Worm (Caenorhabditis elegans): ENCODE data around the gene ZC262.2.

ZC262.2 gene

ce11 chrIII:8356407-8356881, 24.6 kb downstream of the ZC262.2 start (continued):
- no peak for TF ChIP-seq F23B12.7 (tag; optimal IDR thresholded peaks at IDR 0.05; ENCODE audit: insufficient read depth)
- no peak for TF ChIP-seq B0261.1 (tag; optimal IDR thresholded peaks at IDR 0.05)
- no peak for TF ChIP-seq snpc-4 (GFP tag; optimal IDR thresholded peaks at IDR 0.05)
- peak in 3 of 4 experiments; percentile 5 to 46 (median 39) for TF ChIP-seq snpc-4 (tag; optimal IDR thresholded peaks at IDR 0.05)
- TF ChIP-seq atf-7 (tag; optimal IDR thresholded peaks at IDR 0.05) = no peak
- TF ChIP-seq gei-17 (GFP tag; optimal IDR thresholded peaks at IDR 0.05) = peak; percentile 8
- peak; percentile 31 for TF ChIP-seq dpl-1 (GFP tag; optimal IDR thresholded peaks at IDR 0.05)
- no peak for TF ChIP-seq hrde-1 (tag; optimal IDR thresholded peaks at IDR 0.05; ENCODE audit: borderline replicate concordance)
- TF ChIP-seq attf-6 (GFP tag; IDR thresholded peaks at IDR 0.05) = no peak
- TF ChIP-seq lsl-1 (GFP tag; optimal IDR thresholded peaks at IDR 0.05) = no peak
- peak; percentile 65; the same call in 1 of the 2 replicates for TF ChIP-seq ekl-4 (GFP tag; IDR thresholded peaks at IDR 0.05)
- TF ChIP-seq rcor-1 (GFP tag; IDR thresholded peaks at IDR 0.05) = no peak
- peak; percentile 79 for TF ChIP-seq attf-5 (GFP tag; optimal IDR thresholded peaks at IDR 0.05)
- peak; percentile 22 for TF ChIP-seq die-1 (tag; optimal IDR thresholded peaks at IDR 0.05)
- no peak for TF ChIP-seq Y67H2A.10 (GFP tag; conservative IDR thresholded peaks at IDR 0.05)
- TF ChIP-seq let-526 (GFP tag; IDR thresholded peaks at IDR 0.05) = no peak
- TF ChIP-seq lin-40 (tag; optimal IDR thresholded peaks at IDR 0.05) = peak; percentile 57
- TF ChIP-seq hlh-26 (GFP tag; conservative IDR thresholded peaks at IDR 0.05) = no peak
- TF ChIP-seq sptf-2 (GFP tag; optimal IDR thresholded peaks at IDR 0.05) = no peak
- TF ChIP-seq him-1 (tag; optimal IDR thresholded peaks at IDR 0.05) = no peak
- TF ChIP-seq ztf-3 (GFP tag; optimal IDR thresholded peaks at IDR 0.05) = no peak
- peak; percentile 12 for TF ChIP-seq snpc-1.3 (tag; optimal IDR thresholded peaks at IDR 0.05; ENCODE audit: insufficient read depth)
- no peak for TF ChIP-seq fkh-3 (tag; optimal IDR thresholded peaks at IDR 0.05)
- TF ChIP-seq ccch-3 (GFP tag; optimal IDR thresholded peaks at IDR 0.05) = no peak
- TF ChIP-seq ztf-28 (GFP tag; IDR thresholded peaks at IDR 0.05) = no peak
- TF ChIP-seq zfh-2 (GFP tag; conservative IDR thresholded peaks at IDR 0.05) = peak; percentile 43; the same call in 1 of the 2 replicates
- no peak for TF ChIP-seq aptf-2 (GFP tag; conservative IDR thresholded peaks at IDR 0.05)
- TF ChIP-seq ceh-27 (GFP tag; optimal IDR thresholded peaks at IDR 0.05) = peak; percentile 65
- TF ChIP-seq ama-1 (optimal IDR thresholded peaks at IDR 0.05) = peak; percentile 32
- TF ChIP-seq ama-1 (GFP tag; optimal IDR thresholded peaks at IDR 0.05) = no peak
- TF ChIP-seq bed-1 (GFP tag; IDR thresholded peaks at IDR 0.05) = no peak
- no peak for TF ChIP-seq ztf-25 (GFP tag; IDR thresholded peaks at IDR 0.05)
- TF ChIP-seq attf-3 (GFP tag; conservative IDR thresholded peaks at IDR 0.05) = 0 out of 2 replicates have a peak, but pooled peaks have one; percentile 21
- no peak; the same call in 1 of the 2 replicates for TF ChIP-seq hsf-1 (GFP tag; IDR thresholded peaks at IDR 0.05)
- TF ChIP-seq ceh-40 (GFP tag; IDR thresholded peaks at IDR 0.05) = no peak
- TF ChIP-seq F55B11.4 (tag; optimal IDR thresholded peaks at IDR 0.05; ENCODE audit: borderline replicate concordance, insufficient read depth) = no peak
- peak; percentile 62; the same call in 1 of the 2 replicates for TF ChIP-seq B0336.3 (GFP tag; IDR thresholded peaks at IDR 0.05)
- TF ChIP-seq egrh-3 (GFP tag; IDR thresholded peaks at IDR 0.05) = 0 out of 2 replicates have a peak, but pooled peaks have one; percentile 16
- TF ChIP-seq sea-2 (GFP tag; IDR thresholded peaks at IDR 0.05) = no peak
- no peak for TF ChIP-seq bed-2 (GFP tag; IDR thresholded peaks at IDR 0.05)
- TF ChIP-seq dpff-1 (tag; optimal IDR thresholded peaks at IDR 0.05) = no peak
- no peak for TF ChIP-seq unc-130 (GFP tag; optimal IDR thresholded peaks at IDR 0.05)
- TF ChIP-seq F57A8.1 (GFP tag; optimal IDR thresholded peaks at IDR 0.05) = no peak
- TF ChIP-seq Y56A3A.18 (GFP tag; IDR thresholded peaks at IDR 0.05) = no peak
- no peak for TF ChIP-seq F10E7.11 (tag; optimal IDR thresholded peaks at IDR 0.05)
- no peak for TF ChIP-seq F49E8.2 (tag; optimal IDR thresholded peaks at IDR 0.05; ENCODE audit: insufficient read depth)
- no peak for TF ChIP-seq tbp1 (GFP tag; optimal IDR thresholded peaks at IDR 0.05)
- no peak for TF ChIP-seq B0019.2 (GFP tag; conservative IDR thresholded peaks at IDR 0.05)
- no peak for TF ChIP-seq athp-1 (tag; optimal IDR thresholded peaks at IDR 0.05)
